Fruit fly (Drosophila melanogaster) whole organism, pupa: ENCODE results near the gene APP-BP1.

Experiments
- CG10348 ChIP-seq: fragments of 200-800 bp; sonication (Bioruptor generic); IDR thresholded peaks from 2 replicates; pipeline ENCODE4 v1.3.6; 2022; ENCODE audit warnings: missing biosample characterization, missing genetic modification characterization
- CG12605 ChIP-seq: fragments of 200-800 bp; sonication (Bioruptor generic); IDR thresholded peaks from 2 replicates; pipeline ENCODE4 v1.3.6; 2022; ENCODE audit warnings: missing biosample characterization, missing genetic modification characterization
- CG13204 ChIP-seq: fragments of 200-800 bp; sonication (Bioruptor generic); optimal IDR thresholded peaks from 2 replicates; lab custom pipeline; 2018; ENCODE audit warnings: missing biosample characterization, mild to moderate bottlenecking, missing genetic modification characterization, moderate library complexity
- CG14655 ChIP-seq: fragments of 200-800 bp; sonication (Bioruptor generic); optimal IDR thresholded peaks from 3 replicates; lab custom pipeline; 2017; ENCODE audit warnings: mild to moderate bottlenecking, missing biosample characterization, missing genetic modification reagents, missing genetic modification characterization
- CG15710 ChIP-seq: fragments of 200-800 bp; sonication (Bioruptor generic); optimal IDR thresholded peaks from 2 replicates; lab custom pipeline; 2018; ENCODE audit warnings: missing biosample characterization, mild to moderate bottlenecking, missing genetic modification characterization, moderate library complexity
- CG17806 ChIP-seq: fragments of 200-800 bp; sonication (Bioruptor generic); optimal IDR thresholded peaks from 2 replicates; lab custom pipeline; 2018; ENCODE audit warnings: missing biosample characterization, mild to moderate bottlenecking, missing genetic modification characterization, moderate library complexity
- CG32121 ChIP-seq: fragments of 200-800 bp; sonication (Bioruptor generic); IDR thresholded peaks from 2 replicates; pipeline ENCODE4 v1.3.6; 2022; ENCODE audit warnings: missing biosample characterization, missing genetic modification characterization
- CG34367 ChIP-seq: fragments of 200-800 bp; sonication (Bioruptor generic); optimal IDR thresholded peaks from 2 replicates; lab custom pipeline; 2018; ENCODE audit warnings: missing biosample characterization, mild to moderate bottlenecking, missing genetic modification characterization
- CG4496 ChIP-seq: fragments of 200-800 bp; sonication (Bioruptor generic); IDR thresholded peaks from 3 replicates; pipeline ENCODE4 v1.3.6; 2022; ENCODE audit warnings: missing biosample characterization, missing genetic modification characterization
- CG8159 ChIP-seq: fragments of 200-800 bp; sonication (Bioruptor generic); optimal IDR thresholded peaks from 3 replicates; lab custom pipeline; 2018; ENCODE audit warnings: missing biosample characterization, mild to moderate bottlenecking, missing genetic modification characterization, moderate library complexity
- CG8301 ChIP-seq: fragments of 200-800 bp; sonication (Bioruptor generic); optimal IDR thresholded peaks from 2 replicates; lab custom pipeline; 2018; ENCODE audit warnings: missing biosample characterization, mild to moderate bottlenecking, missing genetic modification characterization
- CG9948 ChIP-seq: fragments of 200-800 bp; sonication (Bioruptor generic); optimal IDR thresholded peaks from 2 replicates; lab custom pipeline; 2018; ENCODE audit warnings: missing biosample characterization, mild to moderate bottlenecking, missing genetic modification characterization, moderate library complexity
- D1 ChIP-seq: fragments of 200-800 bp; sonication (Bioruptor generic); optimal IDR thresholded peaks from 2 replicates; lab custom pipeline; 2018; ENCODE audit warnings: missing biosample characterization, mild to moderate bottlenecking, missing genetic modification characterization, moderate library complexity
- EcR ChIP-seq: fragments of 200-800 bp; sonication (Bioruptor generic); optimal IDR thresholded peaks from 3 replicates; lab custom pipeline; 2019; ENCODE audit warnings: missing biosample characterization, missing genetic modification characterization, mild to moderate bottlenecking, moderate library complexity, missing genetic modification reagents
- Ets98B ChIP-seq: fragments of 200-800 bp; sonication (Bioruptor generic); IDR thresholded peaks from 2 replicates; pipeline ENCODE4 v1.3.6; 2022; ENCODE audit warnings: missing biosample characterization, missing genetic modification characterization
- Pif1A ChIP-seq: fragments of 200-800 bp; sonication (Bioruptor generic); optimal IDR thresholded peaks from 3 replicates; lab custom pipeline; 2016; ENCODE audit warnings: missing biosample characterization, missing genetic modification characterization
- Pif1B ChIP-seq: fragments of 200-800 bp; sonication (Bioruptor generic); optimal IDR thresholded peaks from 3 replicates; lab custom pipeline; 2016; ENCODE audit warnings: missing biosample characterization, missing genetic modification characterization
- Snoo ChIP-seq: fragments of 200-800 bp; sonication (Bioruptor generic); optimal IDR thresholded peaks from 3 replicates; lab custom pipeline; 2017; ENCODE audit warnings: missing biosample characterization, mild to moderate bottlenecking, missing genetic modification characterization, inconsistent platforms
- fd96Ca ChIP-seq: fragments of 200-800 bp; sonication (Bioruptor generic); IDR thresholded peaks from 3 replicates; pipeline ENCODE4 v1.3.6; 2022; ENCODE audit warnings: missing biosample characterization, missing genetic modification characterization
- gl ChIP-seq: fragments of 200-800 bp; sonication (Bioruptor generic); optimal IDR thresholded peaks from 2 replicates; lab custom pipeline; 2018; ENCODE audit warnings: missing biosample characterization, mild to moderate bottlenecking, missing genetic modification characterization
- rn ChIP-seq: fragments of 200-800 bp; sonication (Bioruptor generic); IDR thresholded peaks from 2 replicates; pipeline ENCODE4 v1.3.6; 2022; ENCODE audit warnings: missing biosample characterization, missing genetic modification characterization

The APP-BP1 gene

DNA sequence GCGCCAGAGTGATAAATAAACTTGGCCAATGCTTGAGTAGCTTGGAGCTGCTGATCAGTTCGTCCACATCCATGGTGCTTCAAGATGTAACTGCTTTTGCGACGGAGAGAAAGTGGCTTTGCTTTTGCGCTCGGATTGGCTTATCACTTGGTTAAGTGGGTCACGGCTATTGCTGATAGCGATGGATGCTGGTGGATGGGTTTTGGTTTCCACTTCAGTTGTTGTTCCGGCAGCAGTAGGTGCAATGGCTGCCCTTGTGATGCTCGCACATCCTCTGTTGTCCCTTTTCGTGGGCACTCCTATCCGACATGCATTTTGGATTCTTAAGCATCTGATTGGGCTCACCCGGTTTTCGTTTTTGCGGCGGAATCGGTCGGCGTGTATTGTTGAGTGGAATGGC lies 3.9 kb upstream of the APP-BP1 start:
- TF ChIP-seq gl (tag; lab: Kevin White, UChicago) (no peak), CG32121 (GFP tag; lab: Robert Waterston, UW) (no peak), CG4496 (GFP tag; lab: Robert Waterston, UW) (no peak), EcR (GFP tag; lab: Kevin White, UChicago) (peak; percentile 56)

- peak; percentile 88 for TF ChIP-seq Pif1A (GFP tag; lab: Kevin White, UChicago)
- peak; percentile 13 for TF ChIP-seq CG13204
- TF ChIP-seq CG32121 (GFP tag; lab: Robert Waterston, UW): peak; percentile 69
- TF ChIP-seq CG14655 (GFP tag; lab: Kevin White, UChicago): peak; percentile 74
- peak; percentile 76 for TF ChIP-seq Ets98B
- TF ChIP-seq CG8159 (tag; lab: Kevin White, UChicago): peak; percentile 71
- peak; percentile 76 for TF ChIP-seq CG8301 (tag; lab: Kevin White, UChicago)
- TF ChIP-seq gl (tag; lab: Kevin White, UChicago): peak; percentile 93
- TF ChIP-seq CG4496 (GFP tag; lab: Robert Waterston, UW): peak; percentile 83
- TF ChIP-seq CG10348 (GFP tag; lab: Robert Waterston, UW): no peak
- peak; percentile 51 for TF ChIP-seq CG34367 (tag; lab: Kevin White, UChicago)
- peak; percentile 94 for TF ChIP-seq CG12605
- peak; percentile 41 for TF ChIP-seq CG9948 (tag; lab: Kevin White, UChicago)
- peak; percentile 42 for TF ChIP-seq Snoo
- peak; percentile 61 for TF ChIP-seq CG17806 (tag; lab: Kevin White, UChicago)
- TF ChIP-seq rn: 0 out of 2 replicates have a peak, but pooled peaks have one; percentile 6
- peak; percentile 61 for TF ChIP-seq CG15710 (tag; lab: Kevin White, UChicago)
- TF ChIP-seq fd96Ca (GFP tag; lab: Robert Waterston, UW): peak; percentile 82
- TF ChIP-seq Pif1B (GFP tag; lab: Kevin White, UChicago): peak; percentile 87
- peak; percentile 69 for TF ChIP-seq D1 (tag; lab: Kevin White, UChicago)
- no peak for TF ChIP-seq EcR (GFP tag; lab: Kevin White, UChicago)
- TF ChIP-seq, all 21 proteins: peak for 19
These were observed 1.9 kb upstream of the APP-BP1 start, which contains the start of the genes CG46439, Iyd and CG33947 for dm6 chr3L:11096195-11096908. TSS of gene CG46439 (minus strand) at chr3L:11096245. TSS of gene Iyd (minus strand) at chr3L:11096245. TSS of gene CG33947 (plus strand) at chr3L:11096496.

- TF ChIP-seq fd96Ca (GFP tag; lab: Robert Waterston, UW) (no peak), CG10348 (GFP tag; lab: Robert Waterston, UW) (no peak), rn (no peak), CG8301 (tag; lab: Kevin White, UChicago) (no peak), EcR (GFP tag; lab: Kevin White, UChicago) (no peak), Pif1A (GFP tag; lab: Kevin White, UChicago) (no peak), CG12605 (no peak), D1 (tag; lab: Kevin White, UChicago) (no peak), gl (tag; lab: Kevin White, UChicago) (no peak), CG13204 (no peak), CG15710 (tag; lab: Kevin White, UChicago) (no peak), CG17806 (tag; lab: Kevin White, UChicago) (no peak), Pif1B (GFP tag; lab: Kevin White, UChicago) (no peak), CG32121 (GFP tag; lab: Robert Waterston, UW) (no peak), Ets98B (no peak), Snoo (no peak), CG8159 (tag; lab: Kevin White, UChicago) (no peak), CG4496 (GFP tag; lab: Robert Waterston, UW) (no peak)
These were observed 3.4 kb downstream of the APP-BP1 start, which contains the start of gene Elo68beta for dm6 chr3L:11101598-11101997. TSS of gene Elo68beta (minus strand) at chr3L:11101698.

dm6 chr3L:11102930-11103329 lies 4.7 kb downstream of the APP-BP1 start, which contains the start of gene Elo68alpha:
TSS of gene Elo68alpha (minus strand) at chr3L:11103030.
- TF ChIP-seq Pif1B (GFP tag; lab: Kevin White, UChicago) (no peak), CG15710 (tag; lab: Kevin White, UChicago) (no peak), Snoo (no peak)

DNA sequence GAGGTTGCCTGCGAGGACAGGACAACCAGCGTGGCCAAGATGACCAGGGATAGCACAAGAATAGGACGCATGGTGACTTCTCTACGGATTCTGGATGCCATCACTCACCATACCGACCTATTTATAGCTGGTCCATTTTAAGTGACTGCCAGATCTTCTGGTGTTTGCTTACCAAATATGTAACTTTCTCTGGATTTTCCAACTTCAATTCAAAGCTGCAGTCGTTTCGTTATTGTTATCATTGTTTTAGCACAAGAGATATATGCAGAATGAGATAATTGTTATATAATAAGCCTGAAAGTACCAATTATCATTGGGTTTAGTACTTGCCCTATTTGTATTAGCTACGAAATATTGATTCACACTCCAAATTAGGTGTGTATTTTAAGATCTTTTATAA lies 5.6 kb downstream of the APP-BP1 start, which contains the start of gene CG32071:
TSS of gene CG32071 (minus strand) at position 101 of the 400 bp plus-strand sequence.
- TF ChIP-seq CG10348 (GFP tag; lab: Robert Waterston, UW) (no peak), CG15710 (tag; lab: Kevin White, UChicago) (no peak), fd96Ca (GFP tag; lab: Robert Waterston, UW) (no peak), CG34367 (tag; lab: Kevin White, UChicago) (no peak), Pif1B (GFP tag; lab: Kevin White, UChicago) (no peak)

- TF ChIP-seq EcR (GFP tag; lab: Kevin White, UChicago): no peak
- no peak for TF ChIP-seq CG4496 (GFP tag; lab: Robert Waterston, UW)
- no peak for TF ChIP-seq CG32121 (GFP tag; lab: Robert Waterston, UW)
- TF ChIP-seq D1 (tag; lab: Kevin White, UChicago): no peak
- TF ChIP-seq Snoo: no peak
These were observed 9.2 kb downstream of the APP-BP1 start, which contains the start of gene CG32073 for dm6 chr3L:11107432-11107831. TSS of gene CG32073 (minus strand) at chr3L:11107582.
